Worm (Caenorhabditis elegans): ENCODE data around the gene cbp-3.

DNA sequence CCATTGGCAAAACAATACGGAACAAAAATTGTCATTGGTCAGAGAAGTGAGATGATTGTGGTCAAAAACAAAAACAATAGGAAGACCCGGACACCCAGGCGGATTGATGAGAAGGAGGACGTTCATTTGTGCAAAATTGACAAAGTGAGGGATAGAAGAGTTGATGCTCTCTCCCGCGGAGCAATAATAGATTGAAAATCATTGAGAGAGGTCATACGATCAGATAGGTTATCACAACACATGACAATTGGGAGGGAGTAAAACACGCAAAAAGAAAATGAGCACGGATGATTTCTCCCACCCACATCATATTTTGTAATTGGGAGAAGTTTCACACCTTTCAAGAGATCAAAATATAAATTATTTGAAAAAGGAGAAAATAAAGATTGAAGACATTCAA lies 28.2 kb upstream of the cbp-3 start:
- TF ChIP-seq pha-4 (tag; optimal IDR thresholded peaks at IDR 0.05) = no peak
- TF ChIP-seq rnt-1 (tag; optimal IDR thresholded peaks at IDR 0.05) = no peak
